Fruit fly (Drosophila melanogaster): ENCODE measurements around the gene CG42570.

Gene CG42570

dm6 chr3L:15762449-15763189, 45.0 kb downstream of the CG42570 start:
- peak; percentile 17 for TF ChIP-seq trem (tag; optimal IDR thresholded peaks at IDR 0.05)
- TF ChIP-seq tna (GFP tag; IDR thresholded peaks at IDR 0.05; ENCODE audit: partially characterized antibody): no peak
- TF ChIP-seq Camta (GFP tag; optimal IDR thresholded peaks at IDR 0.05): no peak
- TF ChIP-seq Fer3 (tag; optimal IDR thresholded peaks at IDR 0.05): no peak
- no peak for TF ChIP-seq Chrac-16 (GFP tag; optimal IDR thresholded peaks at IDR 0.05)
- TF ChIP-seq CG10543 (GFP tag; optimal IDR thresholded peaks at IDR 0.05): no peak
- peak; percentile 33 for TF ChIP-seq phol (tag; optimal IDR thresholded peaks at IDR 0.05)
- TF ChIP-seq bsh (GFP tag; optimal IDR thresholded peaks at IDR 0.05): peak in 1 of 2 experiments; percentile 15
- TF ChIP-seq cg (GFP tag; optimal IDR thresholded peaks at IDR 0.05): no peak
- 0 out of 3 replicates have a peak, but pooled peaks have one; percentile 52 for TF ChIP-seq CG2199 (GFP tag; IDR thresholded peaks at IDR 0.05)
- peak; percentile 5 for TF ChIP-seq CG10267 (tag; optimal IDR thresholded peaks at IDR 0.05)
- TF ChIP-seq CG4360 (GFP tag; IDR thresholded peaks at IDR 0.05): peak; percentile 57; the same call in 1 of the 2 replicates
- no peak for TF ChIP-seq CG10147 (GFP tag; optimal IDR thresholded peaks at IDR 0.05)
- peak; percentile 35 for TF ChIP-seq gem (tag; optimal IDR thresholded peaks at IDR 0.05)
- TF ChIP-seq cwo (GFP tag; optimal IDR thresholded peaks at IDR 0.05): no peak
- TF ChIP-seq nom (GFP tag; optimal IDR thresholded peaks at IDR 0.05): peak; percentile 26
- peak; percentile 54; the same call in 1 of the 3 replicates for TF ChIP-seq CG17361 (GFP tag; IDR thresholded peaks at IDR 0.05)
- TF ChIP-seq CG31441 (GFP tag; IDR thresholded peaks at IDR 0.05): peak; percentile 17; the same call in 1 of the 2 replicates
- TF ChIP-seq CG3847 (GFP tag; IDR thresholded peaks at IDR 0.05): no peak
- peak; percentile 2 for TF ChIP-seq CG11504 (tag; optimal IDR thresholded peaks at IDR 0.05)
- no peak for TF ChIP-seq inv (GFP tag; IDR thresholded peaks at IDR 0.05; ENCODE audit: partially characterized antibody)
- TF ChIP-seq sd (tag; optimal IDR thresholded peaks at IDR 0.05): peak; percentile 29
- TF ChIP-seq CG10979 (tag; optimal IDR thresholded peaks at IDR 0.05): peak; percentile 45
- TF ChIP-seq kay (GFP tag; optimal IDR thresholded peaks at IDR 0.05): no peak
- TF ChIP-seq CG2712 (tag; optimal IDR thresholded peaks at IDR 0.05): peak; percentile 32
- peak; percentile 13 for TF ChIP-seq Sox100B (GFP tag; optimal IDR thresholded peaks at IDR 0.05)
- TF ChIP-seq Gsc (GFP tag; IDR thresholded peaks at IDR 0.05): no peak
- peak; percentile 17 for TF ChIP-seq CG30403 (GFP tag; optimal IDR thresholded peaks at IDR 0.05)
- TF ChIP-seq CG12769 (tag; optimal IDR thresholded peaks at IDR 0.05): peak; percentile 28
- TF ChIP-seq org-1 (GFP tag; optimal IDR thresholded peaks at IDR 0.05): no peak
- no peak for TF ChIP-seq CG14014 (GFP tag; IDR thresholded peaks at IDR 0.05)
- TF ChIP-seq dmrt11E (tag; optimal IDR thresholded peaks at IDR 0.05): peak; percentile 2
- peak; percentile 61 for TF ChIP-seq CG18262 (tag; optimal IDR thresholded peaks at IDR 0.05)
- TF ChIP-seq CG2678 (tag; optimal IDR thresholded peaks at IDR 0.05): peak; percentile 7
- no peak for TF ChIP-seq al (GFP tag; IDR thresholded peaks at IDR 0.05)
- peak; percentile 1 for TF ChIP-seq Med (GFP tag)
- TF ChIP-seq CG31224 (GFP tag; IDR thresholded peaks at IDR 0.05): no peak
- TF ChIP-seq lola (GFP tag; optimal IDR thresholded peaks at IDR 0.05): peak in 1 of 3 experiments; percentile 28
- TF ChIP-seq ci (GFP tag; IDR thresholded peaks at IDR 0.05): 0 out of 3 replicates have a peak, but pooled peaks have one; percentile 22
- TF ChIP-seq Antp (GFP tag; optimal IDR thresholded peaks at IDR 0.05): no peak
- peak; percentile 16 for TF ChIP-seq Sox102F (GFP tag; optimal IDR thresholded peaks at IDR 0.05)
- no peak for TF ChIP-seq tx (GFP tag; optimal IDR thresholded peaks at IDR 0.05)
- TF ChIP-seq seq (GFP tag; IDR thresholded peaks at IDR 0.05): no peak
- TF ChIP-seq CG18764 (GFP tag; optimal IDR thresholded peaks at IDR 0.05): no peak
- TF ChIP-seq CG14710 (tag; optimal IDR thresholded peaks at IDR 0.05): peak; percentile 18
- no peak for TF ChIP-seq CG15269 (tag; optimal IDR thresholded peaks at IDR 0.05)
- TF ChIP-seq CG2875 (GFP tag; optimal IDR thresholded peaks at IDR 0.05): no peak
- TF ChIP-seq CG16815 (GFP tag; optimal IDR thresholded peaks at IDR 0.05): no peak
